Fruit fly (Drosophila melanogaster): ENCODE results near the gene CG10920.

dm6 chrX:7891596-7892538 lies 37.8 kb upstream of the CG10920 start, which contains the start of gene Nek2:
- TF ChIP-seq chn (GFP tag; optimal IDR thresholded peaks at IDR 0.05) (no peak), tap (tag; optimal IDR thresholded peaks at IDR 0.05) (no peak), HLH54F (GFP tag; optimal IDR thresholded peaks at IDR 0.05) (no peak), CG2202 (tag; optimal IDR thresholded peaks at IDR 0.05) (no peak), Drgx (GFP tag; IDR thresholded peaks at IDR 0.05) (no peak)
